Fruit fly (Drosophila melanogaster) whole organism, embryonic: ENCODE results near the gene Ada1-2.

Source experiments
- Aef1 ChIP-seq: fragments of 200-800 bp; sonication (Bioruptor generic); IDR thresholded peaks from 3 replicates; pipeline ENCODE4 v1.3.6; 2022; ENCODE audit warnings: missing biosample characterization, missing genetic modification characterization
- Awh ChIP-seq: fragments of 200-800 bp; sonication (Bioruptor generic); IDR thresholded peaks from 2 replicates; pipeline ENCODE4, ENCODE4 v1.3.6; 2022; ENCODE audit warnings: missing biosample characterization, missing genetic modification characterization
- CG12769 ChIP-seq: fragments of 200-800 bp; sonication (Bioruptor generic); optimal IDR thresholded peaks from 2 replicates; lab custom pipeline; 2019; ENCODE audit warnings: missing biosample characterization, mild to moderate bottlenecking, missing genetic modification characterization, moderate library complexity
- CG13424 ChIP-seq: fragments of 200-800 bp; sonication (Bioruptor generic); optimal IDR thresholded peaks from 2 replicates; lab custom pipeline; 2019; ENCODE audit warnings: missing biosample characterization, mild to moderate bottlenecking, missing genetic modification characterization, moderate library complexity
- CG13894 ChIP-seq: fragments of 200-800 bp; sonication (Bioruptor generic); optimal IDR thresholded peaks from 3 replicates; lab custom pipeline; 2018; ENCODE audit warnings: missing biosample characterization, mild to moderate bottlenecking, missing genetic modification characterization, moderate library complexity
- CG14710 ChIP-seq: fragments of 200-800 bp; sonication (Bioruptor generic); optimal IDR thresholded peaks from 3 replicates; lab custom pipeline; 2019; ENCODE audit warnings: missing biosample characterization, mild to moderate bottlenecking, missing genetic modification characterization, moderate library complexity
- CG14965 ChIP-seq: fragments of 200-800 bp; sonication (Bioruptor generic); optimal IDR thresholded peaks from 2 replicates; lab custom pipeline; 2016; ENCODE audit warnings: missing biosample characterization, missing genetic modification characterization, borderline replicate concordance
- CG18011 ChIP-seq: fragments of 200-800 bp; sonication (Bioruptor generic); optimal IDR thresholded peaks from 2 replicates; lab custom pipeline; 2017; ENCODE audit warnings: missing biosample characterization, missing genetic modification characterization, mild to moderate bottlenecking, moderate library complexity, missing genotype
- CG2199 ChIP-seq: fragments of 200-800 bp; sonication (Bioruptor generic); IDR thresholded peaks from 3 replicates; pipeline ENCODE4 v1.3.6; 2022; ENCODE audit warnings: missing biosample characterization, missing genetic modification characterization
- CG31441 ChIP-seq: fragments of 200-800 bp; sonication (Bioruptor generic); IDR thresholded peaks from 2 replicates; pipeline ENCODE4 v1.3.6; 2022; ENCODE audit warnings: missing biosample characterization, missing genetic modification characterization
- CG32772 ChIP-seq: fragments of 200-800 bp; sonication (Bioruptor generic); IDR thresholded peaks from 2 replicates; pipeline ENCODE4 v1.3.6; 2022; ENCODE audit warnings: missing biosample characterization, missing genetic modification characterization
- CG34376 ChIP-seq: fragments of 200-800 bp; sonication (Bioruptor generic); optimal IDR thresholded peaks from 2 replicates; lab custom pipeline; 2018; ENCODE audit warnings: missing biosample characterization, mild to moderate bottlenecking, missing genetic modification characterization
- CG3726 ChIP-seq: fragments of 200-800 bp; sonication (Bioruptor generic); IDR thresholded peaks from 3 replicates; pipeline ENCODE4, ENCODE4 v1.3.6; 2022; ENCODE audit warnings: missing biosample characterization, missing genetic modification characterization
- CG4707 ChIP-seq: fragments of 200-800 bp; sonication (Bioruptor generic); optimal IDR thresholded peaks from 2 replicates; lab custom pipeline; 2018; ENCODE audit warnings: missing biosample characterization, mild to moderate bottlenecking, missing genetic modification characterization, moderate library complexity
- CG6175 ChIP-seq: fragments of 200-800 bp; sonication (Bioruptor generic); IDR thresholded peaks from 3 replicates; pipeline ENCODE4 v1.3.6; 2022; ENCODE audit warnings: missing biosample characterization, missing genetic modification characterization
- CG6854 ChIP-seq: fragments of 200-800 bp; sonication (Bioruptor generic); optimal IDR thresholded peaks from 3 replicates; lab custom pipeline; 2017; ENCODE audit warnings: missing biosample characterization, mild to moderate bottlenecking, missing genetic modification characterization
- CG7745 ChIP-seq: fragments of 200-800 bp; sonication (Bioruptor generic); optimal IDR thresholded peaks from 2 replicates; lab custom pipeline; 2018; ENCODE audit warnings: missing biosample characterization, mild to moderate bottlenecking, missing genetic modification characterization, moderate library complexity
- CG8359 ChIP-seq: fragments of 200-800 bp; sonication (Bioruptor generic); optimal IDR thresholded peaks from 2 replicates; lab custom pipeline; 2017; ENCODE audit warnings: missing biosample characterization, mild to moderate bottlenecking, missing genetic modification characterization, borderline replicate concordance
- CG8765 ChIP-seq: fragments of 200-800 bp; sonication (Bioruptor generic); IDR thresholded peaks from 2 replicates; pipeline ENCODE4 v1.3.6; 2022; ENCODE audit warnings: missing biosample characterization, missing genetic modification characterization
- CG9876 ChIP-seq: fragments of 200-800 bp; sonication (Bioruptor generic); optimal IDR thresholded peaks from 2 replicates; lab custom pipeline; 2016; ENCODE audit warnings: missing biosample characterization, missing genetic modification characterization
- Chrac-16 ChIP-seq: fragments of 200-800 bp; sonication (Bioruptor generic); optimal IDR thresholded peaks from 3 replicates; lab custom pipeline; 2016; ENCODE audit warnings: missing biosample characterization, missing genetic modification characterization
- Deaf1 ChIP-seq: fragments of 200-800 bp; optimal IDR thresholded peaks from 3 replicates; lab custom pipeline; 2019; ENCODE audit warnings: missing biosample characterization, mild to moderate bottlenecking, missing genetic modification characterization, moderate library complexity
- Dip2 ChIP-seq: fragments of 200-800 bp; sonication (Bioruptor generic); IDR thresholded peaks from 2 replicates; pipeline ENCODE4 v1.3.6; 2022; ENCODE audit warnings: missing biosample characterization, missing genetic modification characterization
- HLH4C ChIP-seq: fragments of 200-800 bp; sonication (Bioruptor generic); IDR thresholded peaks from 3 replicates; pipeline ENCODE4 v1.3.6; 2022; ENCODE audit warnings: missing biosample characterization, missing genetic modification characterization; ENCODE audit not compliant: partially characterized antibody
- Mrtf ChIP-seq: fragments of 200-800 bp; sonication (Bioruptor generic); IDR thresholded peaks from 3 replicates; pipeline ENCODE4 v1.3.6; 2022; ENCODE audit warnings: missing biosample characterization, missing genetic modification characterization
- Oaz ChIP-seq: fragments of 200-800 bp; sonication (Bioruptor generic); IDR thresholded peaks from 2 replicates; pipeline ENCODE4 v1.3.6; 2022; ENCODE audit warnings: missing biosample characterization, missing genetic modification characterization
- Ravus ChIP-seq: fragments of 200-800 bp; sonication (Bioruptor generic); IDR thresholded peaks from 2 replicates; pipeline ENCODE4 v1.3.6; 2022; ENCODE audit warnings: missing biosample characterization, missing genetic modification characterization
- Sox100B ChIP-seq: fragments of 200-800 bp; sonication (Bioruptor generic); optimal IDR thresholded peaks from 3 replicates; lab custom pipeline; 2018; ENCODE audit warnings: missing biosample characterization, mild to moderate bottlenecking, missing genetic modification characterization
- Taf1 ChIP-seq: fragments of 200-800 bp; sonication (Bioruptor generic); IDR thresholded peaks from 2 replicates; pipeline ENCODE4 v1.3.6; 2022; ENCODE audit warnings: missing biosample characterization, missing genetic modification characterization
- bigmax ChIP-seq: fragments of 200-800 bp; sonication (Bioruptor generic); optimal IDR thresholded peaks from 2 replicates; lab custom pipeline; 2018; ENCODE audit warnings: missing biosample characterization, mild to moderate bottlenecking, missing genetic modification characterization
- caup ChIP-seq: fragments of 200-800 bp; sonication (Bioruptor generic); optimal IDR thresholded peaks from 3 replicates; lab custom pipeline; 2017; ENCODE audit warnings: missing biosample characterization, mild to moderate bottlenecking, missing genetic modification characterization, moderate library complexity; ENCODE audit not compliant: severe bottlenecking
- corto ChIP-seq: fragments of 200-800 bp; sonication (Bioruptor generic); optimal IDR thresholded peaks from 2 replicates; lab custom pipeline; 2016; ENCODE audit warnings: missing biosample characterization, mild to moderate bottlenecking, missing genetic modification characterization, moderate library complexity
- esg ChIP-seq: fragments of 200-800 bp; sonication (Bioruptor generic); conservative IDR thresholded peaks from 2 replicates; pipeline ENCODE4 v1.3.6; 2022; ENCODE audit warnings: missing biosample characterization, missing genetic modification characterization
- eve ChIP-seq, 2 experiments: fragments of >200 bp; optimal IDR thresholded peaks; 2 replicates each; lab custom pipeline; 2017; ENCODE audit warnings: missing biosample characterization in 2 of 2, missing genetic modification characterization in 2 of 2
- exex ChIP-seq: fragments of 200-800 bp; sonication (Bioruptor generic); optimal IDR thresholded peaks from 4 replicates; lab custom pipeline; 2018; ENCODE audit warnings: missing biosample characterization, mild to moderate bottlenecking, missing genetic modification characterization, moderate library complexity
- eyg ChIP-seq: fragments of 200-800 bp; sonication (Bioruptor generic); optimal IDR thresholded peaks from 3 replicates; lab custom pipeline; 2016; ENCODE audit warnings: missing biosample characterization, missing genetic modification characterization
- fd102C ChIP-seq: fragments of 200-800 bp; sonication (Bioruptor generic); optimal IDR thresholded peaks from 2 replicates; lab custom pipeline; 2018; ENCODE audit warnings: missing biosample characterization, mild to moderate bottlenecking, missing genetic modification characterization, moderate library complexity
- her ChIP-seq: fragments of 200-800 bp; sonication (Bioruptor generic); optimal IDR thresholded peaks from 2 replicates; lab custom pipeline; 2016; ENCODE audit warnings: missing biosample characterization, missing genetic modification characterization
- insv ChIP-seq, 2 experiments: fragments of 200-800 bp; sonication (Bioruptor generic); optimal IDR thresholded peaks; 3 replicates each; lab custom pipeline; 2016 to 2018; ENCODE audit warnings: missing biosample characterization in 2 of 2, missing genetic modification characterization in 2 of 2
- lab ChIP-seq: fragments of 200-800 bp; sonication (Bioruptor generic); optimal IDR thresholded peaks from 3 replicates; lab custom pipeline; 2017; ENCODE audit warnings: missing biosample characterization, missing genetic modification characterization, mild to moderate bottlenecking, moderate library complexity, missing genetic modification reagents
- nom ChIP-seq: fragments of 200-800 bp; sonication (Bioruptor generic); optimal IDR thresholded peaks from 2 replicates; lab custom pipeline; 2017; ENCODE audit warnings: missing biosample characterization, missing genetic modification characterization, mild to moderate bottlenecking, moderate library complexity, missing genetic modification reagents
- oc ChIP-seq: fragments of 200-800 bp; sonication (Bioruptor generic); optimal IDR thresholded peaks from 2 replicates; lab custom pipeline; 2018; ENCODE audit warnings: missing biosample characterization, mild to moderate bottlenecking, missing genetic modification characterization, moderate library complexity
- onecut ChIP-seq: fragments of 200-800 bp; sonication (Bioruptor generic); IDR thresholded peaks from 2 replicates; pipeline ENCODE4 v1.3.6; 2022; ENCODE audit warnings: missing biosample characterization, missing genetic modification characterization
- pzg ChIP-seq: fragments of 200-800 bp; sonication (Bioruptor generic); optimal IDR thresholded peaks from 3 replicates; lab custom pipeline; 2018; ENCODE audit warnings: missing biosample characterization, mild to moderate bottlenecking, missing genetic modification characterization, moderate library complexity
- run ChIP-seq: fragments of 200-800 bp; sonication (Bioruptor generic); optimal IDR thresholded peaks from 3 replicates; lab custom pipeline; 2018; ENCODE audit warnings: missing biosample characterization, mild to moderate bottlenecking, missing genetic modification characterization
- sd ChIP-seq: fragments of 200-800 bp; sonication (Bioruptor generic); optimal IDR thresholded peaks from 3 replicates; lab custom pipeline; 2018; ENCODE audit warnings: missing biosample characterization, mild to moderate bottlenecking, missing genetic modification characterization, moderate library complexity
- tna ChIP-seq: fragments of 200-800 bp; sonication (Bioruptor generic); IDR thresholded peaks from 2 replicates; pipeline ENCODE4 v1.3.6; 2022; ENCODE audit warnings: missing biosample characterization, missing genetic modification characterization; ENCODE audit not compliant: partially characterized antibody
- usp ChIP-seq: fragments of >200 bp; optimal IDR thresholded peaks from 2 replicates; lab custom pipeline; 2017; ENCODE audit warnings: missing biosample characterization, missing genetic modification characterization
- zen2 ChIP-seq: fragments of 200-800 bp; sonication (Bioruptor generic); IDR thresholded peaks from 3 replicates; pipeline ENCODE4 v1.3.6; 2022; ENCODE audit warnings: missing biosample characterization, missing genetic modification characterization; ENCODE audit not compliant: partially characterized antibody

Gene Ada1-2

DNA sequence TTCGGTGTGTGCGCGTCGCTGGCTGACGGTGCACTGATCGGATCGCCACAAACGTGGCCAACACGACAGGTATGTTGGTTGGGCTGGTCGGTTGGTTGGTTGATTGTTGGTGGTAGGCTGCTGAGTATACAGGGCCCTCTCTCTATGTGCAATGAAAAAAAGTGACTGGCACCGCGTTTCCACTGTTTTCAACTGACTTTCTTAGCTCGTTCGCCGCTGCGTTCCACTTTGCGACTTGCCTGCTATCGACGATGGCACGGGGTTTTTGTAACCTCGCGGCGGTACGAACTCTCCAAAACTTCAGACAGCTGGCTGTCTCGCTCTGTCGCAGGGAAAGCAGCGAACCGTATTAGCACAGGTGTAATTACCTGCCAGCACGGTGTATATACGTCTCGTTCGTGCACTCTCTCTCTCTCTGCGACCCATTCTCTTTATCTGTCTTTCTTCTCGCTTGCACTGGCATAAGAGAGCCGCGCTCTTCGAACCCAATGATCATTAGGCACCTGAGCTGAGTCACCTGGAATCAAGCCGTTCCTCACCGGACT, 21.8 kb upstream of the Ada1-2 start (continued):
- TF ChIP-seq zen2 = no peak
- no peak for TF ChIP-seq tna (GFP tag; lab: Robert Waterston, UW)
- no peak for TF ChIP-seq Ravus (GFP tag; lab: Robert Waterston, UW)
- TF ChIP-seq her (GFP tag; lab: Kevin White, UChicago) = peak; percentile 32
- TF ChIP-seq CG31441 (GFP tag; lab: Robert Waterston, UW) = no peak
- peak; percentile 44 for TF ChIP-seq CG13894 (tag; lab: Kevin White, UChicago)
- TF ChIP-seq CG12769 (tag; lab: Kevin White, UChicago) = peak; percentile 79
- 0 out of 2 replicates have a peak, but pooled peaks have one; percentile 31 for TF ChIP-seq CG32772 (GFP tag; lab: Robert Waterston, UW)
- TF ChIP-seq CG8765 = no peak
- peak; percentile 58 for TF ChIP-seq caup
- no peak for TF ChIP-seq Aef1 (GFP tag; lab: Robert Waterston, UW)
- TF ChIP-seq esg (GFP tag; lab: Robert Waterston, UW) = 0 out of 2 replicates have a peak, but pooled peaks have one; percentile 22
- peak; percentile 25 for TF ChIP-seq CG34376 (GFP tag; lab: Kevin White, UChicago)
- TF ChIP-seq Deaf1 (tag; lab: Kevin White, UChicago) = peak; percentile 78
- no peak for TF ChIP-seq bigmax
- TF ChIP-seq CG3726 (GFP tag; lab: Robert Waterston, UW) = peak; percentile 66; the same call in 1 of the 3 replicates
- peak in 1 of 2 experiments; percentile 51 for TF ChIP-seq insv (GFP tag; optimal IDR thresholded peaks at IDR 0.05; lab: Kevin White, UChicago)
- no peak for TF ChIP-seq eyg (GFP tag; lab: Kevin White, UChicago)
- TF ChIP-seq CG6175 (GFP tag; lab: Robert Waterston, UW) = 0 out of 3 replicates have a peak, but pooled peaks have one; percentile 56
- TF ChIP-seq CG7745 (tag; lab: Kevin White, UChicago) = no peak
- no peak for TF ChIP-seq CG14965
- TF ChIP-seq nom (GFP tag; lab: Kevin White, UChicago) = peak; percentile 27
- TF ChIP-seq oc (tag; lab: Kevin White, UChicago) = peak; percentile 72
- TF ChIP-seq CG18011 = no peak
- TF ChIP-seq CG2199 (GFP tag; lab: Robert Waterston, UW) = peak; percentile 85; the same call in 2 of the 3 replicates
- TF ChIP-seq Sox100B (GFP tag; lab: Kevin White, UChicago) = no peak
- TF ChIP-seq CG14710 = no peak
- TF ChIP-seq CG4707 (GFP tag; lab: Kevin White, UChicago) = no peak
- peak; percentile 27 for TF ChIP-seq CG8359 (GFP tag; lab: Kevin White, UChicago)
- no peak for TF ChIP-seq usp
- no peak for TF ChIP-seq Dip2 (GFP tag; lab: Robert Waterston, UW)
- no peak for TF ChIP-seq CG9876
- peak; percentile 83 for TF ChIP-seq exex (tag; lab: Kevin White, UChicago)
- TF ChIP-seq fd102C (GFP tag; lab: Kevin White, UChicago) = no peak
- TF ChIP-seq run (tag; lab: Kevin White, UChicago) = no peak
- no peak for TF ChIP-seq eve (GFP tag; optimal IDR thresholded peaks at IDR 0.05; lab: Kevin White, UChicago)
- peak; percentile 38; the same call in 1 of the 3 replicates for TF ChIP-seq Mrtf (GFP tag; lab: Robert Waterston, UW)
- TF ChIP-seq lab (GFP tag; lab: Kevin White, UChicago) = peak; percentile 62
- no peak for TF ChIP-seq pzg
- TF ChIP-seq Taf1 (GFP tag; lab: Robert Waterston, UW) = no peak
- TF ChIP-seq Oaz (GFP tag; lab: Robert Waterston, UW) = no peak
- no peak for TF ChIP-seq Chrac-16 (GFP tag; lab: Kevin White, UChicago)
- TF ChIP-seq onecut (GFP tag; lab: Robert Waterston, UW) = peak; percentile 29; the same call in 1 of the 2 replicates
- 0 out of 3 replicates have a peak, but pooled peaks have one; percentile 39 for TF ChIP-seq HLH4C (GFP tag; lab: Robert Waterston, UW)
- no peak for TF ChIP-seq corto (GFP tag; lab: Kevin White, UChicago)
- peak; percentile 17 for TF ChIP-seq sd
- TF ChIP-seq CG6854 (GFP tag; lab: Kevin White, UChicago) = peak; percentile 5
- TF ChIP-seq CG13424 (tag; lab: Kevin White, UChicago) = peak; percentile 0
- 0 out of 2 replicates have a peak, but pooled peaks have one; percentile 35 for TF ChIP-seq Awh (GFP tag; lab: Robert Waterston, UW)
